Worm (Caenorhabditis elegans) whole organism, L4/young adult: ENCODE data around the gene F45D3.3.

ENCODE experiments used
- W03F9.2 ChIP-seq: fragments of 150-350 bp; optimal IDR thresholded peaks from 2 replicates; lab custom pipeline; 2014; ENCODE audit warnings: missing biosample characterization, missing genetic modification characterization
- dao-5 ChIP-seq: sonication (generic microtip); optimal IDR thresholded peaks from 2 replicates; lab custom pipeline; 2016; ENCODE audit warnings: missing genotype, missing genetic modification characterization, moderate library complexity, missing compliant biosample characterization
- him-1 ChIP-seq: sonication (generic microtip); optimal IDR thresholded peaks from 2 replicates; lab custom pipeline; 2016; ENCODE audit warnings: missing genotype, missing genetic modification reagents, missing genetic modification characterization, missing compliant biosample characterization

DNA sequence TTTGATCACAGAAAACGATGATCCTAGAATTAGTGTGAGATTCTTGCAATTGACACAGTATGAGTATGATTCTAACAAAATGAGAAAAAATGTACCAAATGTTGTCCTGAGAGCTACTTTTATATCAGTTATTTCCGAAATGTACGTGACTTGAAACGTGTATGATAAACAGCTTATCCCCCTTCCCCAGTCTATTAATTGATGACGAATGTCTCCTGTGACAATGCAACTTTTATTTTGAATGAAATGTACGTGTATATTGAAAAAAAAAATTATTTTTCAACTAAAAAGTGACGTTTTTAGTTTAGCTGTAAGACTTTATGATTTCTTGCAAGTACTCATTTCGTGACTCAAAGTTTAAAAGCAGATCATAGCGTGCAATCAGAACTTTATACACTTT lies 20.1 kb upstream of the F45D3.3 start:
- no peak for TF ChIP-seq W03F9.2 (tag; lab: Kevin White, UChicago)
- TF ChIP-seq him-1 (tag; lab: Kevin White, UChicago) = no peak
- TF ChIP-seq dao-5 (tag; lab: Kevin White, UChicago) = no peak
